Fruit fly (Drosophila melanogaster) whole organism, prepupa: ENCODE measurements around the gene mad2.

Source experiments
- Eip78C ChIP-seq: fragments of 200-800 bp; sonication (Bioruptor generic); peaks from one replicate; lab custom pipeline; 2016; ENCODE audit warnings: missing biosample characterization, missing genetic modification characterization
- Ets21C ChIP-seq: fragments of 200-800 bp; sonication (Bioruptor generic); optimal IDR thresholded peaks from 3 replicates; lab custom pipeline; 2016; ENCODE audit warnings: missing biosample characterization, missing genetic modification characterization
- dsx ChIP-seq: fragments of 200-800 bp; optimal IDR thresholded peaks from 3 replicates; lab custom pipeline; 2019; ENCODE audit warnings: missing biosample characterization, mild to moderate bottlenecking, missing genetic modification characterization, moderate library complexity; ENCODE audit not compliant: poor library complexity, severe bottlenecking
- vri ChIP-seq: fragments of 200-800 bp; sonication (Bioruptor generic); optimal IDR thresholded peaks from 3 replicates; lab custom pipeline; 2016; ENCODE audit warnings: missing biosample characterization, mild to moderate bottlenecking, missing genetic modification characterization

DNA sequence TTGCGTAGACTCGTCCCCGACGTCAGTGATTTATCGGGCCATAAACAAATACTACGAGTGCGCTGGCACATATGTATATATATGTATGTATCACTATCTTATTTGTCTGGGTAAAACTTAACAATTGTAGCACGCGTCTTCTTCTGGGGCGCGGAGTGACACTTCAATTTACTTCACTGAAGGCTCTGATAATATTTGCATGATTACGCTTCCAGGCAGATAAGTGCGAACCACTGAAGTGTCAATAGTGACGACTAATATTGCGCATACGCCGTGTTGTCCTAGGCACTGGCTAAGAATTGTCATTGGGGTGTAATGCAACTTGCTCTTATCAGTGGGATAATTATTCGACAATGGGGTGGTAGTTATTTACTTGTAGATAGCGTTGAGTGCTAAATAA, 8.6 kb upstream of the mad2 start:
- TF ChIP-seq vri (GFP tag; lab: Kevin White, UChicago) (peak; percentile 1), Ets21C (GFP tag; lab: Kevin White, UChicago) (no peak), Eip78C (GFP tag; lab: Kevin White, UChicago) (peak; percentile 86), dsx (GFP tag; lab: Kevin White, UChicago) (no peak)
